Worm (Caenorhabditis elegans) whole organism, early embryonic: ENCODE data around the gene fbxa-174.

ENCODE experiments used
- B0310.2 ChIP-seq: sonication (generic microtip); optimal IDR thresholded peaks from 2 replicates; lab custom pipeline; 2016; ENCODE audit warnings: mild to moderate bottlenecking, missing genetic modification characterization, missing compliant biosample characterization
- F13C5.2 ChIP-seq: sonication (generic microtip); optimal IDR thresholded peaks from 2 replicates; lab custom pipeline; 2017; ENCODE audit warnings: mild to moderate bottlenecking, missing genetic modification characterization, inconsistent platforms, missing compliant biosample characterization
- aly-1 ChIP-seq: sonication (generic microtip); optimal IDR thresholded peaks from 2 replicates; lab custom pipeline; 2016; ENCODE audit warnings: missing genetic modification characterization, missing compliant biosample characterization
- ama-1 ChIP-seq: fragments of 150-350 bp; optimal IDR thresholded peaks from 2 replicates; lab custom pipeline; 2014
- ceh-13 ChIP-seq: fragments of 200-800 bp; sonication (Bioruptor generic); optimal IDR thresholded peaks from 2 replicates; lab custom pipeline; 2018; ENCODE audit warnings: mild to moderate bottlenecking, missing genetic modification characterization, missing compliant biosample characterization
- ceh-36 ChIP-seq: sonication (generic microtip); optimal IDR thresholded peaks from 2 replicates; lab custom pipeline; 2016; ENCODE audit warnings: missing genetic modification characterization, inconsistent platforms, missing compliant biosample characterization
- ets-7 ChIP-seq: sonication (generic microtip); optimal IDR thresholded peaks from 2 replicates; lab custom pipeline; 2016; ENCODE audit warnings: missing genotype, missing genetic modification characterization, missing compliant biosample characterization
- flt-1 ChIP-seq: fragments of 200-800 bp; sonication (Bioruptor generic); IDR thresholded peaks from 2 replicates; pipeline ENCODE4 v1.3.6; 2022; ENCODE audit warnings: missing genetic modification characterization, missing compliant biosample characterization
- hmbx-1 ChIP-seq: sonication (generic microtip); optimal IDR thresholded peaks from 2 replicates; lab custom pipeline; 2016; ENCODE audit warnings: mild to moderate bottlenecking, missing genetic modification characterization, missing compliant biosample characterization
- hmg-4 ChIP-seq: fragments of 200-800 bp; sonication (Bioruptor generic); optimal IDR thresholded peaks from 2 replicates; lab custom pipeline; 2018; ENCODE audit warnings: mild to moderate bottlenecking, missing genetic modification characterization, missing compliant biosample characterization
- hnd-1 ChIP-seq: sonication (generic microtip); optimal IDR thresholded peaks from 2 replicates; lab custom pipeline; 2016; ENCODE audit warnings: missing genetic modification characterization, missing compliant biosample characterization
- pes-1 ChIP-seq: fragments of 200-800 bp; sonication (Bioruptor generic); IDR thresholded peaks from 2 replicates; pipeline ENCODE4 v1.3.6; 2022; ENCODE audit warnings: missing genetic modification reagents, missing genetic modification characterization, missing compliant biosample characterization
- scrt-1 ChIP-seq: fragments of 200-800 bp; sonication (Bioruptor generic); IDR thresholded peaks from 2 replicates; pipeline ENCODE4 v1.3.6; 2022; ENCODE audit warnings: missing genetic modification characterization, missing compliant biosample characterization
- sea-1 ChIP-seq: fragments of 200-800 bp; sonication (Bioruptor generic); conservative IDR thresholded peaks from 2 replicates; pipeline ENCODE4 v1.3.6; 2022; ENCODE audit warnings: missing genetic modification characterization, missing compliant biosample characterization
- tbx-11 ChIP-seq: fragments of 200-800 bp; sonication (Bioruptor generic); IDR thresholded peaks from 2 replicates; pipeline ENCODE4 v1.3.6; 2022; ENCODE audit warnings: missing genetic modification characterization, missing compliant biosample characterization
- tbx-37 ChIP-seq: fragments of 200-800 bp; sonication (Bioruptor generic); conservative IDR thresholded peaks from 2 replicates; pipeline ENCODE4 v1.3.6; 2022; ENCODE audit warnings: missing genetic modification reagents, missing genetic modification characterization, missing compliant biosample characterization
- tra-4 ChIP-seq: sonication (generic microtip); optimal IDR thresholded peaks from 2 replicates; lab custom pipeline; 2017; ENCODE audit warnings: missing genetic modification characterization, missing compliant biosample characterization

fbxa-174 gene

DNA sequence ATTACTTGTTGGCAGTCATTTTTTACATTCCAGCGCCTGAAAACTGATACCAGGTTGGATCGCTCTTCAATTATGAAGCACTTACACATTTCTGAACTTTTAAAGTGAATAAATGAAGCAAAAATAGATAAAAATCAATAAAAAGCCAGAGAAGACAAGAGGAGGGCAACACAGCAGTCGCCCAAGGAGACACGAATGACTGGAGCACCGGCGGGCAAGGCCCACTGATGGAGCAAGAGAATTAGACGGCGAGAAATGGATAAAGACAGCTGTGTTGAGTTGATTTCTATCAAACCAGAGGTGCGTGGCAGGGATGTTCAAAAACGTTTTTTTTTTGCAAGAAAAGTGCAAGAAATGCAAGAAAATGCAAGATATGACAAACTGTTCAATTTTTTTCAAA lies 19.0 kb downstream of the fbxa-174 start:
- TF ChIP-seq tra-4 (tag; lab: Kevin White, UChicago) (no peak), ceh-36 (tag; lab: Kevin White, UChicago) (no peak), tbx-11 (GFP tag; lab: Robert Waterston, UW) (no peak), hmg-4 (no peak), flt-1 (GFP tag; lab: Robert Waterston, UW) (no peak), F13C5.2 (no peak), ceh-13 (GFP tag; lab: Kevin White, UChicago) (no peak), hnd-1 (tag; lab: Kevin White, UChicago) (no peak), tbx-37 (no peak), pes-1 (GFP tag; lab: Robert Waterston, UW) (no peak), hmbx-1 (tag; lab: Kevin White, UChicago) (no peak), B0310.2 (tag; lab: Kevin White, UChicago) (no peak), scrt-1 (no peak), ets-7 (tag; lab: Kevin White, UChicago) (no peak), ama-1 (lab: Kevin White, UChicago) (no peak), aly-1 (no peak)

DNA sequence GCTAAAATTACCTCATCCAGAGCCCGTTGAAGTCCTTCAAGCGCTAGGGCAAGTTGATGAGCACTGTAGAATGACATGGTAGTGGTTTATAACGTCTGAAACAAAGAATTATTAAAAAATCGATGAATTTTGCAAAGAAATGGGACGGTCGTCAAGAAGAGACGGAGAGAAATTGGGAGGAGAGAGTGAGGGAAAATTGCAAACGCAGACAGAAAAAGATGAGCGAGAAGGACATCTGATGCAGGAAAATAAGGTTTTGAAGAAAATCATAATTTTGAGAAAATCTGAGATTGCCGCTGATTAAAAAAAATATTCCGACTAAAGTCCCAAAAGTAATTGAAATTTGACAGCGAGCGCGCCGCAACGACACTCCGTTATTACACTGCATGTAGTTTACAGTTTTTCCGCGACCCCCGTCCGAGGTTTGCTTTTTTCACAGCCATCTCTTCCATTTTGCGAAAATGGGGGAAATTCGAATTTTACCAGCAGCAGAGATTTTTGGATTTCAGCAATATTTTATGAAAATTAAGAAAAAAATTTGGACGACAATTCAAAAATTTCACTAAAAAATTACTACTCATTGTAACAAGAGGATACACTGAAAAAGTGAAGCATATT lies 19.9 kb downstream of the fbxa-174 start, which contains the start of gene C18D4.6:
Gene C18D4.6, minus strand, starts transcription at position 97 of the 618 bp plus-strand sequence.
- TF ChIP-seq ama-1 (lab: Kevin White, UChicago) (no peak), ceh-13 (GFP tag; lab: Kevin White, UChicago) (no peak), hmg-4 (no peak)

DNA sequence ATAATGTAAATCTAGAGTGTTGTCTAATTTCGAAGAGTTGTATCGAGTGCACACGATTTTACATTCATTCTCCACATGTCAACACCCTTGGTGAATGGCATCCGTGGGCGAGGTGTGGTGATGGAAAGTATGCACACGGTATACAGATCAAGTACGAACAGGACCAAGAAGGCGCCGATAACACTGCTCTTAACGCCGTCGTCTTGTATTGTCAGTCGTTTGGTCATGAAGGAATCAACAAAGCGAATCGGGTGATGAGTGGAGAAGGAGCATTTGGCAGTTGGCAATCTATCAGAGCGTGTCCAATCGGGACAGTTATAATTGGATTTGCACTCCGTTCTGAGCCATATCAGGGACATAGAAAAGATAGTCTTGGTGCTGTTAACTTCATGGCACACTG lies 25.1 kb downstream of the fbxa-174 start:
- TF ChIP-seq tbx-11 (GFP tag; lab: Robert Waterston, UW) (no peak), ceh-36 (tag; lab: Kevin White, UChicago) (no peak), ets-7 (tag; lab: Kevin White, UChicago) (no peak), ama-1 (lab: Kevin White, UChicago) (no peak), F13C5.2 (no peak), tra-4 (tag; lab: Kevin White, UChicago) (no peak), tbx-37 (no peak), hnd-1 (tag; lab: Kevin White, UChicago) (no peak), hmg-4 (no peak), ceh-13 (GFP tag; lab: Kevin White, UChicago) (no peak), scrt-1 (no peak), aly-1 (no peak), flt-1 (GFP tag; lab: Robert Waterston, UW) (no peak), B0310.2 (tag; lab: Kevin White, UChicago) (no peak), hmbx-1 (tag; lab: Kevin White, UChicago) (no peak), pes-1 (GFP tag; lab: Robert Waterston, UW) (no peak), sea-1 (no peak)

DNA sequence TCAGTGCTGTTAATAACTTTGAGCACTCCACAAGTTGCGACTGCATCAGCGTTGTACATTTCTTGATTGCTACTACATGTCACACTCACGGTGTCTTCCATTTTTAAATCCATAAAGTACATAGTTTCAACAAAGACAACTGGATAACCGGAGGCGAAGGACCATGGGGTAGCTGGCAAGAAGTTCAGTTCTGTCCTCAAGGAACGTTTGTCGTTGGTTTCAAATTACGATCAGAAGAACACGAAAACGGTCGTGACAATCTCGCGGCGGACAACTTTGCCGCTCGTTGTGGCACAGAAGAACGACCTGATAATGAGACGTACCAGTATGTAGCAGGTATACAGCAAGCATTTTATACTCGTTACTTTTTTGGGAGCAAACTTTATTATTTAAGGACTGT lies 25.6 kb downstream of the fbxa-174 start, which contains the start of gene C18D4.3:
Gene C18D4.3, minus strand, starts transcription at position 101 of the 400 bp plus-strand sequence.
- TF ChIP-seq hmbx-1 (tag; lab: Kevin White, UChicago) (no peak), tra-4 (tag; lab: Kevin White, UChicago) (no peak), hmg-4 (no peak), flt-1 (GFP tag; lab: Robert Waterston, UW) (no peak), ceh-13 (GFP tag; lab: Kevin White, UChicago) (no peak), ets-7 (tag; lab: Kevin White, UChicago) (no peak)

DNA sequence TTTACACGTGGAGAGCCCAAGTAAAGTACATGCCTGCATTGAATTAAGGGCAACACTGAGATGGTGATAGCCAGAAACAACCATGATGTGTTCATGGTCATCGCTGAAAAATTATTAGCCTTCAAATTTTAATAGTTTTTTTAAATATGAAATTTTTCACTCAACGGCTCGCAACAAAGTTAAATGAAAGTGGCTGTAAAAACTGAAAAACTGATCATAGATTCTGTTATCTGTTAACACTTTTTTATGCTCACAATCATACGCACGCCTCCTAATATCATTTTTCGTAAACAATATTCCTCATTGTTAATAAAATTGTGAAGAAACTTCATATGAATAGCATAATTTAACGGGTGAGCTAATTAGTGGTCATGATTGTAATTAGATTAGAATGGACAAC lies 26.9 kb downstream of the fbxa-174 start, which contains the start of gene C18D4.4:
Gene C18D4.4, minus strand, starts transcription at position 101 of the 400 bp plus-strand sequence.
- no peak for TF ChIP-seq B0310.2 (tag; lab: Kevin White, UChicago)
- no peak for TF ChIP-seq sea-1
- TF ChIP-seq tbx-11 (GFP tag; lab: Robert Waterston, UW), result no peak
- no peak for TF ChIP-seq pes-1 (GFP tag; lab: Robert Waterston, UW)
- no peak for TF ChIP-seq tbx-37
- TF ChIP-seq aly-1, result no peak
- TF ChIP-seq flt-1 (GFP tag; lab: Robert Waterston, UW), result no peak
- TF ChIP-seq ets-7 (tag; lab: Kevin White, UChicago), result no peak
- TF ChIP-seq ceh-13 (GFP tag; lab: Kevin White, UChicago), result no peak
- no peak for TF ChIP-seq F13C5.2

DNA sequence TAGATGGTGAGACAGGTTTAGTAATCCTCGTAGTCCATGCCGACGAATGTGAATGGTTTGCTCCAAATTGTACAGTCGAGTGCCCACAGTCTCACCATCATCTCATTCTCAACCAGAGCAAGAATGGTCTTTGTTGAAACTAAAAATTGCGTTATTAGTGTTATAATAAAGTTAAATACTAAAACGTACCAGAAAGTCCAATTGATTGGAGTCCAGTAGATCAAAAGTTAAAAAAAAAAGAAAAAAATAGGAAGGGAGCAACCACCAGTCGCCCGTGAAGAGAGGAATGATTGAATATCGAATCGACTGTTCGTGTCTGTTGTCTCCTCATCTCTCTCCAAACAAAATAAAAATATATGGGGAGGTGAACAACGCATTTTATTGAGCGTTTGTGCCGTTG lies 27.8 kb downstream of the fbxa-174 start, which contains the start of gene C18D4.12:
Gene C18D4.12, minus strand, starts transcription at position 101 of the 400 bp plus-strand sequence.
- TF ChIP-seq ceh-13 (GFP tag; lab: Kevin White, UChicago) (no peak), F13C5.2 (no peak), ets-7 (tag; lab: Kevin White, UChicago) (no peak), sea-1 (no peak), tra-4 (tag; lab: Kevin White, UChicago) (no peak), hnd-1 (tag; lab: Kevin White, UChicago) (no peak), B0310.2 (tag; lab: Kevin White, UChicago) (no peak), aly-1 (no peak)

DNA sequence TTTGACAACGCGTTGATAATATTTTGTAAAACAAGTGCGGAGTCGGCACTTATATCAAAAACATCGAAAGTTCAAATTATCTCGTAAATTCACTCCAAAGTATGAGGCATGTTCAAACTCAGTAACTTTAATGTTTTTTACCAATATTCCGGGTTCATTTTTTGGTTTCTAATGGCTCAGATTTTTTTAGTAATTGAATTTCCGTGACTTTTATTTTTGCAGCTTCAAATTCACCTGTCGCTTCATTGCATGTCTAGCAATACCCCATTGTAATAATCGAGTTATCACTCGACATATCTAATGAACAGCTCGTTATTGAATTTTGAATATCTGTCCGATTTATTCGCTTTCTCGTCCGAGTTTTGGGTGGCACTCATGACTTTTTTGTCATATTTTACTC lies 30.5 kb downstream of the fbxa-174 start, which contains the start of gene srz-90:
Gene srz-90, plus strand, starts transcription at position 301 of the 400 bp plus-strand sequence.
- TF ChIP-seq sea-1 (no peak), tra-4 (tag; lab: Kevin White, UChicago) (no peak), F13C5.2 (no peak), ceh-13 (GFP tag; lab: Kevin White, UChicago) (no peak), tbx-37 (no peak), pes-1 (GFP tag; lab: Robert Waterston, UW) (no peak), ets-7 (tag; lab: Kevin White, UChicago) (no peak), scrt-1 (no peak), hmbx-1 (tag; lab: Kevin White, UChicago) (no peak), hmg-4 (no peak), flt-1 (GFP tag; lab: Robert Waterston, UW) (no peak), aly-1 (no peak), B0310.2 (tag; lab: Kevin White, UChicago) (no peak)
